Worm (Caenorhabditis elegans) whole organism, L1 larva: ENCODE results near the gene ugt-33.

Experiments
- C04F5.9 ChIP-seq: sonication (generic microtip); optimal IDR thresholded peaks from 2 replicates; lab custom pipeline; 2016; ENCODE audit warnings: missing genetic modification characterization, missing compliant biosample characterization
- C16A3.4 ChIP-seq: fragments of 150-350 bp; optimal IDR thresholded peaks from 2 replicates; lab custom pipeline; 2014; ENCODE audit warnings: missing biosample characterization, missing genetic modification characterization
- C34B4.2 ChIP-seq: sonication (generic microtip); optimal IDR thresholded peaks from 2 replicates; lab custom pipeline; 2017; ENCODE audit warnings: mild to moderate bottlenecking, missing genetic modification characterization, missing compliant biosample characterization
- alr-1 ChIP-seq: fragments of 200-800 bp; sonication (Bioruptor generic); optimal IDR thresholded peaks from 2 replicates; lab custom pipeline; 2018; ENCODE audit warnings: borderline replicate concordance, mild to moderate bottlenecking, missing genetic modification characterization, missing compliant biosample characterization
- ama-1 ChIP-seq: fragments of 150-350 bp; optimal IDR thresholded peaks from 2 replicates; lab custom pipeline; 2014
- blmp-1 ChIP-seq: fragments of 150-350 bp; optimal IDR thresholded peaks from 2 replicates; lab custom pipeline; 2014; ENCODE audit warnings: missing biosample characterization, missing genetic modification characterization
- ceh-8 ChIP-seq: fragments of 200-800 bp; sonication (Bioruptor generic); optimal IDR thresholded peaks from 2 replicates; lab custom pipeline; 2018; ENCODE audit warnings: mild to moderate bottlenecking, missing genetic modification characterization, moderate library complexity, missing compliant biosample characterization
- ceh-82 ChIP-seq, 3 experiments: fragments of 150-350 bp in 1 of 3; sonication (generic microtip) in 2 of 3; optimal IDR thresholded peaks; 2 replicates each; lab custom pipeline; 2014 to 2017; ENCODE audit warnings: missing biosample characterization in 3 of 3, missing genetic modification characterization in 3 of 3
- ceh-88 ChIP-seq: fragments of 200-800 bp; sonication (Bioruptor generic); IDR thresholded peaks from 2 replicates; pipeline ENCODE4 v1.3.6; 2022; ENCODE audit warnings: missing genetic modification characterization, missing compliant biosample characterization
- ceh-90 ChIP-seq: sonication (generic microtip); optimal IDR thresholded peaks from 2 replicates; lab custom pipeline; 2016; ENCODE audit warnings: missing genetic modification characterization, missing compliant biosample characterization
- dpl-1 ChIP-seq, 3 experiments: fragments of 150-350 bp in 2 of 3; sonication (generic microtip) in 1 of 3; optimal IDR thresholded peaks; 2 replicates each; lab custom pipeline; 2014 to 2017; ENCODE audit warnings: missing biosample characterization in 3 of 3, missing genetic modification characterization in 3 of 3, missing genetic modification reagents in 3 of 3
- dsc-1 ChIP-seq: sonication (generic microtip); optimal IDR thresholded peaks from 2 replicates; lab custom pipeline; 2016; ENCODE audit warnings: mild to moderate bottlenecking, missing genetic modification characterization, missing compliant biosample characterization
- efl-1 ChIP-seq, 4 experiments: fragments of 150-350 bp; optimal IDR thresholded peaks in 3 of 4; peaks in 1 of 4; 1 replicate in 1 of 4; 2 replicates in 3 of 4; lab custom pipeline; 2014; ENCODE audit warnings: missing biosample characterization in 2 of 4, missing genetic modification characterization in 2 of 4, missing genetic modification reagents in 2 of 4
- elt-3 ChIP-seq, 6 experiments: fragments of 150-350 bp in 1 of 6; sonication (generic microtip); optimal IDR thresholded peaks; 2 replicates each; lab custom pipeline; 2017 to 2018; ENCODE audit warnings: missing biosample characterization in 6 of 6, missing genetic modification characterization in 6 of 6, inconsistent platforms in 1 of 6
- fkh-10 ChIP-seq: sonication (generic microtip); optimal IDR thresholded peaks from 2 replicates; lab custom pipeline; 2017; ENCODE audit warnings: missing biosample characterization, missing genetic modification reagents, missing genetic modification characterization
- grh-1 ChIP-seq: fragments of 200-800 bp; sonication (Bioruptor generic); IDR thresholded peaks from 2 replicates; pipeline ENCODE4 v1.3.6; 2022; ENCODE audit warnings: missing genetic modification reagents, missing genetic modification characterization, missing compliant biosample characterization
- hlh-4 ChIP-seq: sonication (generic microtip); optimal IDR thresholded peaks from 2 replicates; lab custom pipeline; 2016; ENCODE audit warnings: mild to moderate bottlenecking, missing genetic modification characterization, missing compliant biosample characterization
- hpl-2 ChIP-seq: fragments of 150-350 bp; optimal IDR thresholded peaks from 2 replicates; lab custom pipeline; 2014; ENCODE audit warnings: missing biosample characterization, missing genetic modification reagents, missing genetic modification characterization
- irx-1 ChIP-seq: sonication (generic microtip); optimal IDR thresholded peaks from 2 replicates; lab custom pipeline; 2016; ENCODE audit warnings: missing genetic modification characterization, missing compliant biosample characterization
- isw-1 ChIP-seq: fragments of 200-800 bp; sonication (Bioruptor generic); IDR thresholded peaks from 2 replicates; pipeline ENCODE4 v1.3.6; 2022; ENCODE audit warnings: missing genetic modification characterization, missing compliant biosample characterization
- jun-1 ChIP-seq: fragments of 150-350 bp; optimal IDR thresholded peaks from 2 replicates; lab custom pipeline; 2014; ENCODE audit warnings: missing biosample characterization, missing genetic modification reagents, missing genetic modification characterization
- lin-14 ChIP-seq: fragments of 200-800 bp; sonication (Bioruptor generic); optimal IDR thresholded peaks from 2 replicates; lab custom pipeline; 2018; ENCODE audit warnings: mild to moderate bottlenecking, missing genetic modification characterization, moderate library complexity, missing compliant biosample characterization
- lin-15B ChIP-seq: fragments of 150-350 bp; sonication (generic microtip); optimal IDR thresholded peaks from 3 replicates; lab custom pipeline; 2014; ENCODE audit warnings: missing biosample characterization, missing genetic modification characterization
- lin-35 ChIP-seq, 2 experiments: fragments of 150-350 bp; optimal IDR thresholded peaks; 2 replicates each; lab custom pipeline; 2014; ENCODE audit warnings: missing biosample characterization in 2 of 2, missing genetic modification characterization in 2 of 2, missing genetic modification reagents in 2 of 2
- lin-39 ChIP-seq: fragments of 150-350 bp; optimal IDR thresholded peaks from 2 replicates; lab custom pipeline; 2014; ENCODE audit warnings: missing biosample characterization, missing genetic modification reagents, missing genetic modification characterization
- lir-3 ChIP-seq: sonication (generic microtip); optimal IDR thresholded peaks from 2 replicates; lab custom pipeline; 2016; ENCODE audit warnings: mild to moderate bottlenecking, missing genetic modification characterization, moderate library complexity, missing compliant biosample characterization; ENCODE audit not compliant: poor library complexity
- lsy-2 ChIP-seq, 2 experiments: fragments of 150-350 bp; optimal IDR thresholded peaks; 2 replicates each; lab custom pipeline; 2014; ENCODE audit warnings: missing biosample characterization in 2 of 2, missing genetic modification characterization in 2 of 2
- mdl-1 ChIP-seq, 2 experiments: fragments of 150-350 bp; optimal IDR thresholded peaks; 2 replicates each; lab custom pipeline; 2014 to 2017; ENCODE audit warnings: missing biosample characterization in 2 of 2, missing genetic modification characterization in 2 of 2, inconsistent platforms in 1 of 2
- nhr-19 ChIP-seq: fragments of 200-800 bp; sonication (Bioruptor generic); conservative IDR thresholded peaks from 2 replicates; pipeline ENCODE4 v1.3.6; 2022; ENCODE audit warnings: missing genetic modification characterization, missing compliant biosample characterization
- nhr-20 ChIP-seq: sonication (generic microtip); optimal IDR thresholded peaks from 2 replicates; lab custom pipeline; 2016; ENCODE audit warnings: mild to moderate bottlenecking, missing genetic modification characterization, missing compliant biosample characterization
- nhr-28 ChIP-seq: fragments of 150-350 bp; optimal IDR thresholded peaks from 2 replicates; lab custom pipeline; 2014; ENCODE audit warnings: missing biosample characterization, missing genetic modification characterization
- nhr-77 ChIP-seq: fragments of 150-350 bp; optimal IDR thresholded peaks from 2 replicates; lab custom pipeline; 2014; ENCODE audit warnings: missing biosample characterization, missing genetic modification characterization
- nhr-85 ChIP-seq: sonication (generic microtip); peaks from one replicate; lab custom pipeline; 2016; ENCODE audit warnings: missing genetic modification characterization, inconsistent platforms, missing compliant biosample characterization
- pax-3 ChIP-seq: fragments of 200-800 bp; sonication (Bioruptor generic); optimal IDR thresholded peaks from 2 replicates; lab custom pipeline; 2018; ENCODE audit warnings: mild to moderate bottlenecking, missing genetic modification characterization, moderate library complexity, missing compliant biosample characterization
- pqm-1 ChIP-seq: sonication (generic microtip); optimal IDR thresholded peaks from 3 replicates; lab custom pipeline; 2017; ENCODE audit warnings: missing biosample characterization, missing genetic modification characterization
- snu-23 ChIP-seq: sonication (generic microtip); optimal IDR thresholded peaks from 2 replicates; lab custom pipeline; 2016; ENCODE audit warnings: missing genetic modification characterization, missing compliant biosample characterization
- sup-37 ChIP-seq: fragments of 200-800 bp; sonication (Bioruptor generic); optimal IDR thresholded peaks from 2 replicates; lab custom pipeline; 2018; ENCODE audit warnings: mild to moderate bottlenecking, missing genetic modification characterization, missing compliant biosample characterization
- tbx-2 ChIP-seq: sonication (generic microtip); optimal IDR thresholded peaks from 2 replicates; lab custom pipeline; 2016; ENCODE audit warnings: missing genetic modification characterization, missing compliant biosample characterization
- tlp-1 ChIP-seq: fragments of 150-350 bp; optimal IDR thresholded peaks from 2 replicates; lab custom pipeline; 2014; ENCODE audit warnings: missing biosample characterization, missing genetic modification characterization
- unc-62 ChIP-seq: fragments of 150-350 bp; optimal IDR thresholded peaks from 2 replicates; lab custom pipeline; 2014; ENCODE audit warnings: missing biosample characterization, missing genetic modification reagents, missing genetic modification characterization
- unc-98 ChIP-seq: fragments of 200-800 bp; sonication (Bioruptor generic); IDR thresholded peaks from 2 replicates; pipeline ENCODE4 v1.3.6; 2022; ENCODE audit warnings: missing genetic modification characterization, missing compliant biosample characterization
- xbp-1 ChIP-seq: sonication (generic microtip); optimal IDR thresholded peaks from 2 replicates; lab custom pipeline; 2016; ENCODE audit warnings: missing genetic modification characterization, missing compliant biosample characterization
- zip-4 ChIP-seq: fragments of 200-800 bp; sonication (Bioruptor generic); optimal IDR thresholded peaks from 2 replicates; lab custom pipeline; 2018; ENCODE audit warnings: mild to moderate bottlenecking, missing genetic modification characterization, moderate library complexity, missing compliant biosample characterization
- ztf-4 ChIP-seq: fragments of 150-350 bp; optimal IDR thresholded peaks from 2 replicates; lab custom pipeline; 2014; ENCODE audit warnings: missing biosample characterization, missing genetic modification characterization

ugt-33 gene

ce11 chrV:10525902-10526301, 32.7 kb downstream of the ugt-33 start, which contains the start of the genes C35A5.8 and hda-11 (continued):
- TF ChIP-seq nhr-85 (tag; lab: Kevin White, UChicago) (peak; percentile 92), ceh-90 (tag; lab: Kevin White, UChicago) (peak; percentile 94), ceh-8 (GFP tag; lab: Kevin White, UChicago) (peak; percentile 7), unc-62 (GFP tag; lab: Kevin White, UChicago) (no peak), jun-1 (no peak), alr-1 (tag; lab: Kevin White, UChicago) (no peak), nhr-77 (tag; lab: Kevin White, UChicago) (no peak), nhr-28 (tag; lab: Kevin White, UChicago) (no peak), ama-1 (lab: Kevin White, UChicago) (no peak), lin-15B (peak; percentile 8), xbp-1 (peak; percentile 80), grh-1 (GFP tag; lab: Robert Waterston, UW) (peak; percentile 59), tlp-1 (tag; lab: Kevin White, UChicago) (no peak), pax-3 (tag; lab: Kevin White, UChicago) (peak; percentile 82), lin-39 (tag; lab: Kevin White, UChicago) (peak; percentile 58), zip-4 (peak; percentile 6), ceh-82 (tag; optimal IDR thresholded peaks at IDR 0.05; lab: Kevin White, UChicago) (peak; percentile 46 to 59 (median 51)), hlh-4 (tag; lab: Kevin White, UChicago) (peak; percentile 57), ceh-88 (GFP tag; lab: Robert Waterston, UW) (no peak), lir-3 (peak; percentile 97), mdl-1 (tag; optimal IDR thresholded peaks at IDR 0.05; lab: Kevin White, UChicago) (peak in 1 of 2 experiments; percentile 24), snu-23 (peak; percentile 86), C34B4.2 (no peak), irx-1 (peak; percentile 93), lin-35 (GFP tag; optimal IDR thresholded peaks at IDR 0.05; lab: Kevin White, UChicago) (peak; percentile 71 to 74), hpl-2 (GFP tag; lab: Kevin White, UChicago) (no peak), unc-98 (GFP tag; lab: Robert Waterston, UW) (peak; percentile 79), nhr-20 (peak; percentile 82), dsc-1 (tag; lab: Kevin White, UChicago) (peak; percentile 88), fkh-10 (GFP tag; lab: Kevin White, UChicago) (no peak), elt-3 (tag; optimal IDR thresholded peaks at IDR 0.05; lab: Kevin White, UChicago) (peak in 1 of 6 experiments; percentile 22), tbx-2 (tag; lab: Kevin White, UChicago) (peak; percentile 89), dpl-1 (GFP tag; optimal IDR thresholded peaks at IDR 0.05; lab: Kevin White, UChicago) (peak; percentile 64 to 75 (median 71)), sup-37 (GFP tag; lab: Kevin White, UChicago) (peak; percentile 20), ztf-4 (tag; lab: Kevin White, UChicago) (peak; percentile 34), efl-1 (optimal IDR thresholded peaks at IDR 0.05; lab: Kevin White, UChicago) (peak; percentile 71 to 77), efl-1 (GFP tag; optimal IDR thresholded peaks at IDR 0.05 in 1 of 2; lab: Kevin White, UChicago) (peak; percentile 71 to 97), isw-1 (GFP tag; lab: Robert Waterston, UW) (peak; percentile 77), C16A3.4 (peak; percentile 46), lin-14 (GFP tag; lab: Kevin White, UChicago) (peak; percentile 74), nhr-19 (GFP tag; lab: Robert Waterston, UW) (peak; percentile 82)
- TF ChIP-seq, all 84 proteins: peak for 55

ce11 chrV:10528500-10528899, 35.3 kb downstream of the ugt-33 start, which contains the start of gene F25D1.3:
TSS of gene F25D1.3 (plus strand) at chrV:10528724.
- TF ChIP-seq blmp-1, result peak; percentile 96
- TF ChIP-seq lsy-2 (tag; optimal IDR thresholded peaks at IDR 0.05; lab: Kevin White, UChicago), result no peak
- TF ChIP-seq C04F5.9, result no peak
- TF ChIP-seq pqm-1, result no peak
- TF ChIP-seq, all 84 proteins: peak for 1
